Worm (Caenorhabditis elegans) whole organism, young adult: ENCODE results near the gene clc-23.

ENCODE experiments used
- C17E4.6 ChIP-seq: fragments of 200-800 bp; sonication (Bioruptor generic); IDR thresholded peaks from 2 replicates; pipeline ENCODE4 v1.3.6; 2022; ENCODE audit warnings: missing genetic modification reagents, missing genetic modification characterization, missing compliant biosample characterization
- F55B11.4 ChIP-seq: sonication (generic microtip); optimal IDR thresholded peaks from 2 replicates; lab custom pipeline; 2016; ENCODE audit warnings: missing compliant biosample characterization, missing genetic modification characterization, borderline replicate concordance; ENCODE audit not compliant: insufficient read depth
- Y56A3A.18 ChIP-seq: fragments of 200-800 bp; sonication (Bioruptor generic); IDR thresholded peaks from 2 replicates; pipeline ENCODE4 v1.3.6; 2022; ENCODE audit warnings: missing genetic modification reagents, missing genetic modification characterization, missing compliant biosample characterization
- lir-1 ChIP-seq: fragments of 200-800 bp; sonication (Bioruptor generic); conservative IDR thresholded peaks from 2 replicates; pipeline ENCODE4 v1.3.6; 2022; ENCODE audit warnings: missing genetic modification reagents, missing genetic modification characterization, missing compliant biosample characterization
- unc-130 ChIP-seq: sonication (generic microtip); optimal IDR thresholded peaks from 2 replicates; lab custom pipeline; 2016; ENCODE audit warnings: missing genetic modification reagents, missing genetic modification characterization, missing compliant biosample characterization

- TF ChIP-seq F55B11.4 (tag; lab: Kevin White, UChicago): no peak
- no peak for TF ChIP-seq C17E4.6
- TF ChIP-seq lir-1: no peak
- no peak for TF ChIP-seq unc-130 (GFP tag; lab: Kevin White, UChicago)
- no peak for TF ChIP-seq Y56A3A.18 (GFP tag; lab: Robert Waterston, UW)
Measured at ce11 chrIII:1037173-1037572, 16.4 kb downstream of the clc-23 start, which contains the start of the genes chin-1 and BE0003N10.1.
